In the genomic region with DNA sequence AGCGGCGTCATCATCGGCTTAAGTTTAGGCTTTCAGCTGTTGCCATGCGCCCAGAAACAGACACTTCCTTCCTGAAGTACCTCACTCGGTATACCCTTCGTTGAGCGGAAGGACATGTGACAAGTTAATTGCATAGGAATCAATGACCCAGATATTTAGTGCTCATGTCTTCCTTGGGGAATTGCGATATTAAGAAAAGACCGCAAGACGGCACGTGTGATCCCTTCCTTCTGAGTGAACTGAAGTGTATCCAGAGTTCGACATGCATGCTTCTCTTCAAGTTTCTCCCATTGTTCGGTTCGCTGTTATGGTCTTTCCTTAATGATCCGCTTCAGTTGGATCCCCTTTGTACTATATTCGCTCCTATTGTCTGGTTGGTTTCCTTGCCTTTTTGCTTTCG, we compare ENCODE assay signal across 3 fruit fly cellular contexts.
A peak's percentile ranks its signal among the peaks of the same experiment; 100 is the strongest.
TF ChIP-seq lines count a peak whose summit lies in the region.

No protein-coding gene starts in this region.

TF ChIP-seq in whole organism, embryonic, 481 proteins besides CTCF, POLR2A, EP300 and RAD21 (continued from another document):
- no peak for TF ChIP-seq CG18476 (GFP tag; optimal IDR thresholded peaks at IDR 0.05; lab: Kevin White, UChicago)
- TF ChIP-seq Max (GFP tag; optimal IDR thresholded peaks at IDR 0.05; lab: Kevin White, UChicago): no peak
- no peak for TF ChIP-seq Nf-YB (GFP tag; optimal IDR thresholded peaks at IDR 0.05; lab: Kevin White, UChicago)
- no peak for TF ChIP-seq Abd-B (GFP tag; optimal IDR thresholded peaks at IDR 0.05; lab: Kevin White, UChicago)
- TF ChIP-seq chn (GFP tag; optimal IDR thresholded peaks at IDR 0.05; lab: Kevin White, UChicago): no peak
- 0 out of 2 replicates have a peak, but pooled peaks have one; percentile 33 for TF ChIP-seq CG32772 (GFP tag; IDR thresholded peaks at IDR 0.05; lab: Robert Waterston, UW)
- TF ChIP-seq tap (tag; optimal IDR thresholded peaks at IDR 0.05; lab: Kevin White, UChicago): no peak
- no peak for TF ChIP-seq slp2 (GFP tag; optimal IDR thresholded peaks at IDR 0.05; lab: Kevin White, UChicago)
- TF ChIP-seq zen2 (GFP tag; IDR thresholded peaks at IDR 0.05; lab: Robert Waterston, UW; ENCODE audit: partially characterized antibody): no peak
- TF ChIP-seq lbe (GFP tag; optimal IDR thresholded peaks at IDR 0.05; lab: Kevin White, UChicago): peak; percentile 9
- TF ChIP-seq CG4820 (GFP tag; optimal IDR thresholded peaks at IDR 0.05; lab: Kevin White, UChicago): no peak
- TF ChIP-seq NC2β (GFP tag; optimal IDR thresholded peaks at IDR 0.05; lab: Kevin White, UChicago): no peak
- peak; percentile 16 for TF ChIP-seq CG9727 (GFP tag; optimal IDR thresholded peaks at IDR 0.05; lab: Kevin White, UChicago)
- peak; percentile 65 for TF ChIP-seq nom (GFP tag; optimal IDR thresholded peaks at IDR 0.05; lab: Kevin White, UChicago)
- no peak for TF ChIP-seq gfzf (GFP tag; optimal IDR thresholded peaks at IDR 0.05; lab: Kevin White, UChicago)
- peak; percentile 27; the same call in 1 of the 2 replicates for TF ChIP-seq Drgx (GFP tag; IDR thresholded peaks at IDR 0.05; lab: Robert Waterston, UW)
- TF ChIP-seq CoRest (tag; optimal IDR thresholded peaks at IDR 0.05; lab: Kevin White, UChicago): no peak
- TF ChIP-seq D19A (tag; optimal IDR thresholded peaks at IDR 0.05; lab: Kevin White, UChicago): peak; percentile 87
- TF ChIP-seq CG6689 (GFP tag; IDR thresholded peaks at IDR 0.05; lab: Robert Waterston, UW): no peak

TF ChIP-seq in whole organism, prepupa, 60 proteins besides CTCF, POLR2A, EP300 and RAD21 (continued from another document):
- TF ChIP-seq pdm3 (GFP tag; optimal IDR thresholded peaks at IDR 0.05; lab: Kevin White, UChicago) (peak; percentile 86), CG6163 (GFP tag; IDR thresholded peaks at IDR 0.05; lab: Robert Waterston, UW) (peak; percentile 87), Hr4 (GFP tag; optimal IDR thresholded peaks at IDR 0.05; lab: Kevin White, UChicago) (peak; percentile 55), CG1621 (tag; optimal IDR thresholded peaks at IDR 0.05; lab: Kevin White, UChicago) (peak; percentile 88), dsx (GFP tag; optimal IDR thresholded peaks at IDR 0.05; lab: Kevin White, UChicago; ENCODE audit: poor library complexity, severe bottlenecking) (peak; percentile 85), CG8632 (GFP tag; optimal IDR thresholded peaks at IDR 0.05; lab: Kevin White, UChicago) (peak; percentile 86), OdsH (GFP tag; optimal IDR thresholded peaks at IDR 0.05; lab: Kevin White, UChicago) (peak; percentile 80), svp (GFP tag; lab: Kevin White, UChicago) (peak; percentile 93), CG10631 (GFP tag; optimal IDR thresholded peaks at IDR 0.05; lab: Kevin White, UChicago) (peak; percentile 85), CG6792 (GFP tag; optimal IDR thresholded peaks at IDR 0.05; lab: Kevin White, UChicago) (peak; percentile 91), salr (GFP tag; optimal IDR thresholded peaks at IDR 0.05; lab: Kevin White, UChicago) (peak; percentile 56 to 72), CG11762 (GFP tag; optimal IDR thresholded peaks at IDR 0.05; lab: Kevin White, UChicago; ENCODE audit: insufficient read depth) (peak; percentile 76), CG11902 (GFP tag; optimal IDR thresholded peaks at IDR 0.05; lab: Kevin White, UChicago) (peak; percentile 80), CG31627 (GFP tag; optimal IDR thresholded peaks at IDR 0.05; lab: Kevin White, UChicago) (peak; percentile 88), CG16779 (tag; optimal IDR thresholded peaks at IDR 0.05; lab: Kevin White, UChicago) (peak; percentile 59), CG9139 (GFP tag; optimal IDR thresholded peaks at IDR 0.05; lab: Kevin White, UChicago) (peak; percentile 86), Sox14 (GFP tag; optimal IDR thresholded peaks at IDR 0.05; lab: Kevin White, UChicago) (peak; percentile 93), Eip75B (GFP tag; optimal IDR thresholded peaks at IDR 0.05; lab: Kevin White, UChicago) (peak; percentile 90), Sox15 (GFP tag; optimal IDR thresholded peaks at IDR 0.05; lab: Kevin White, UChicago) (peak; percentile 81), CG15336 (GFP tag; IDR thresholded peaks at IDR 0.05; lab: Robert Waterston, UW) (peak; percentile 65; the same call in 1 of the 2 replicates), acj6 (GFP tag; optimal IDR thresholded peaks at IDR 0.05; lab: Kevin White, UChicago) (peak; percentile 86), CG8319 (GFP tag; optimal IDR thresholded peaks at IDR 0.05; lab: Kevin White, UChicago) (peak; percentile 80), dac (GFP tag; optimal IDR thresholded peaks at IDR 0.05; lab: Kevin White, UChicago) (peak; percentile 40), CG34406 (GFP tag; optimal IDR thresholded peaks at IDR 0.05; lab: Kevin White, UChicago) (peak; percentile 82), achi (GFP tag; optimal IDR thresholded peaks at IDR 0.05; lab: Kevin White, UChicago) (peak; percentile 83), fd85E (GFP tag; optimal IDR thresholded peaks at IDR 0.05; lab: Kevin White, UChicago) (peak; percentile 45), CG32006 (GFP tag; optimal IDR thresholded peaks at IDR 0.05; lab: Kevin White, UChicago) (peak; percentile 71), topi (GFP tag; optimal IDR thresholded peaks at IDR 0.05; lab: Kevin White, UChicago) (peak; percentile 91), Lpt (GFP tag; optimal IDR thresholded peaks at IDR 0.05; lab: Kevin White, UChicago) (peak; percentile 56), CG7368 (GFP tag; optimal IDR thresholded peaks at IDR 0.05; lab: Kevin White, UChicago) (peak; percentile 89), Eip93F (GFP tag; optimal IDR thresholded peaks at IDR 0.05; lab: Kevin White, UChicago) (peak; percentile 55), CG6276 (GFP tag; optimal IDR thresholded peaks at IDR 0.05; lab: Kevin White, UChicago) (peak; percentile 42), CG6808 (GFP tag; optimal IDR thresholded peaks at IDR 0.05; lab: Kevin White, UChicago) (peak; percentile 79), CG4318 (GFP tag; optimal IDR thresholded peaks at IDR 0.05; lab: Kevin White, UChicago) (peak; percentile 36), lz (GFP tag; optimal IDR thresholded peaks at IDR 0.05; lab: Kevin White, UChicago) (peak; percentile 86), ss (GFP tag; optimal IDR thresholded peaks at IDR 0.05; lab: Kevin White, UChicago) (peak; percentile 86 to 88), Eip78C (GFP tag; lab: Kevin White, UChicago) (peak; percentile 97), Gug (GFP tag; IDR thresholded peaks at IDR 0.05; lab: Robert Waterston, UW) (peak; percentile 43; the same call in 1 of the 2 replicates)
TF ChIP-seq in whole organism, prepupa: peak in this region for 58.

TF ChIP-seq in whole organism, wandering third instar larva, 38 proteins besides CTCF, POLR2A, EP300 and RAD21 (continued from another document):
- TF ChIP-seq dl (GFP tag; optimal IDR thresholded peaks at IDR 0.05; lab: Kevin White, UChicago; ENCODE audit: insufficient read depth in 1 of 2, partially characterized antibody in 2 of 2) (no peak), Abd-B (GFP tag; optimal IDR thresholded peaks at IDR 0.05; lab: Kevin White, UChicago) (no peak), Sp1 (GFP tag; optimal IDR thresholded peaks at IDR 0.05; lab: Kevin White, UChicago) (peak; percentile 62), Hr78 (GFP tag; optimal IDR thresholded peaks at IDR 0.05; lab: Kevin White, UChicago) (no peak), Jra (GFP tag; optimal IDR thresholded peaks at IDR 0.05; lab: Kevin White, UChicago) (no peak), ey (GFP tag; optimal IDR thresholded peaks at IDR 0.05; lab: Kevin White, UChicago) (peak; percentile 85), Hnf4 (GFP tag; optimal IDR thresholded peaks at IDR 0.05; lab: Kevin White, UChicago) (peak; percentile 67), Rel (GFP tag; optimal IDR thresholded peaks at IDR 0.05; lab: Kevin White, UChicago) (no peak), Rel (tag; optimal IDR thresholded peaks at IDR 0.05; lab: Kevin White, UChicago) (no peak), sage (GFP tag; optimal IDR thresholded peaks at IDR 0.05; lab: Kevin White, UChicago) (peak; percentile 20), woc (GFP tag; optimal IDR thresholded peaks at IDR 0.05; lab: Kevin White, UChicago) (peak; percentile 94)
TF ChIP-seq in whole organism, wandering third instar larva: peak in this region for 15.
